Fruit fly (Drosophila melanogaster) whole organism, embryonic: ENCODE measurements around the gene Paris.

Source experiments
- ATbp ChIP-seq: fragments of 200-800 bp; sonication (Bioruptor generic); optimal IDR thresholded peaks from 2 replicates; lab custom pipeline; 2017; ENCODE audit warnings: missing biosample characterization, mild to moderate bottlenecking, missing genetic modification characterization, missing genetic modification reagents
- B-H2 ChIP-seq: fragments of 200-800 bp; sonication (Bioruptor generic); optimal IDR thresholded peaks from 2 replicates; lab custom pipeline; 2018; ENCODE audit warnings: missing biosample characterization, mild to moderate bottlenecking, missing genetic modification characterization
- CG10959 ChIP-seq: fragments of 200-800 bp; sonication (Bioruptor generic); IDR thresholded peaks from 2 replicates; pipeline ENCODE4 v1.3.6; 2022; ENCODE audit warnings: missing biosample characterization, missing genetic modification characterization
- CG11696 ChIP-seq: fragments of 200-800 bp; sonication (Bioruptor generic); IDR thresholded peaks from 2 replicates; pipeline ENCODE4 v1.3.6; 2022; ENCODE audit warnings: missing biosample characterization, missing genetic modification characterization
- CG12744 ChIP-seq: fragments of 200-800 bp; sonication (Bioruptor generic); optimal IDR thresholded peaks from 2 replicates; lab custom pipeline; 2016; ENCODE audit warnings: missing biosample characterization, missing genetic modification characterization
- CG12942 ChIP-seq: fragments of 200-800 bp; sonication (Bioruptor generic); optimal IDR thresholded peaks from 3 replicates; lab custom pipeline; 2016; ENCODE audit warnings: missing biosample characterization, missing genetic modification characterization
- CG13775 ChIP-seq: fragments of 200-800 bp; sonication (Bioruptor generic); optimal IDR thresholded peaks from 3 replicates; lab custom pipeline; 2017; ENCODE audit warnings: missing biosample characterization, mild to moderate bottlenecking, missing genetic modification characterization
- CG14014 ChIP-seq: fragments of 200-800 bp; sonication (Bioruptor generic); IDR thresholded peaks from 2 replicates; pipeline ENCODE4 v1.3.6; 2022; ENCODE audit warnings: missing biosample characterization, missing genetic modification characterization
- CG18764 ChIP-seq: fragments of 200-800 bp; sonication (Bioruptor generic); optimal IDR thresholded peaks from 3 replicates; lab custom pipeline; 2016; ENCODE audit warnings: missing biosample characterization, missing genetic modification characterization
- CG2889 ChIP-seq: fragments of 200-800 bp; sonication (Bioruptor generic); IDR thresholded peaks from 3 replicates; pipeline ENCODE4 v1.3.6; 2022; ENCODE audit warnings: missing biosample characterization, missing genetic modification characterization
- CG31365 ChIP-seq: fragments of 200-800 bp; sonication (Bioruptor generic); optimal IDR thresholded peaks from 2 replicates; lab custom pipeline; 2018; ENCODE audit warnings: missing biosample characterization, mild to moderate bottlenecking, missing genetic modification characterization
- CG3281 ChIP-seq: fragments of 200-800 bp; sonication (Bioruptor generic); optimal IDR thresholded peaks from 3 replicates; lab custom pipeline; 2017; ENCODE audit warnings: missing biosample characterization, mild to moderate bottlenecking, missing genetic modification characterization
- CG42726 ChIP-seq: fragments of 200-800 bp; sonication (Bioruptor generic); IDR thresholded peaks from 2 replicates; pipeline ENCODE4 v1.3.6; 2022; ENCODE audit warnings: missing biosample characterization, missing genetic modification characterization; ENCODE audit not compliant: partially characterized antibody
- CG6854 ChIP-seq: fragments of 200-800 bp; sonication (Bioruptor generic); optimal IDR thresholded peaks from 3 replicates; lab custom pipeline; 2017; ENCODE audit warnings: missing biosample characterization, mild to moderate bottlenecking, missing genetic modification characterization
- CG7786 ChIP-seq: fragments of 200-800 bp; sonication (Bioruptor generic); optimal IDR thresholded peaks from 2 replicates; lab custom pipeline; 2016; ENCODE audit warnings: missing biosample characterization, missing genetic modification characterization
- CG9215 ChIP-seq: fragments of 200-800 bp; sonication (Bioruptor generic); IDR thresholded peaks from 2 replicates; pipeline ENCODE4 v1.3.6; 2022; ENCODE audit warnings: missing biosample characterization, missing genetic modification characterization
- CHES-1-like ChIP-seq: fragments of 200-800 bp; sonication (Bioruptor generic); optimal IDR thresholded peaks from 2 replicates; lab custom pipeline; 2016; ENCODE audit warnings: missing biosample characterization, missing genetic modification characterization
- CkIIα-i1 ChIP-seq: fragments of 200-800 bp; sonication (Bioruptor generic); IDR thresholded peaks from 2 replicates; pipeline ENCODE4 v1.3.6; 2022; ENCODE audit warnings: missing biosample characterization, missing genetic modification characterization
- Gug ChIP-seq: fragments of 200-800 bp; sonication (Bioruptor generic); IDR thresholded peaks from 4 replicates; pipeline ENCODE4 v1.3.6; 2022; ENCODE audit warnings: missing biosample characterization, missing genetic modification characterization
- HmgD ChIP-seq: fragments of 200-800 bp; sonication (Bioruptor generic); optimal IDR thresholded peaks from 3 replicates; lab custom pipeline; 2016; ENCODE audit warnings: missing biosample characterization, missing genetic modification characterization
- HmgZ ChIP-seq: fragments of 200-800 bp; sonication (Bioruptor generic); optimal IDR thresholded peaks from 2 replicates; lab custom pipeline; 2018; ENCODE audit warnings: missing biosample characterization, mild to moderate bottlenecking, missing genetic modification characterization
- Hmx ChIP-seq: fragments of 200-800 bp; sonication (Bioruptor generic); optimal IDR thresholded peaks from 2 replicates; lab custom pipeline; 2016; ENCODE audit warnings: missing biosample characterization, missing genetic modification characterization
- Lim3 ChIP-seq: fragments of 200-800 bp; sonication (Bioruptor generic); IDR thresholded peaks from 2 replicates; pipeline ENCODE4 v1.3.6; 2022; ENCODE audit warnings: missing biosample characterization, missing genetic modification characterization
- NFAT ChIP-seq: fragments of 200-800 bp; sonication (Bioruptor generic); IDR thresholded peaks from 2 replicates; pipeline ENCODE4 v1.3.6; 2022; ENCODE audit warnings: missing biosample characterization, missing genetic modification characterization
- Nf-YA ChIP-seq: fragments of 200-800 bp; sonication (Bioruptor generic); IDR thresholded peaks from 2 replicates; pipeline ENCODE4 v1.3.6; 2022; ENCODE audit warnings: missing biosample characterization, missing genetic modification characterization
- Oaz ChIP-seq: fragments of 200-800 bp; sonication (Bioruptor generic); IDR thresholded peaks from 2 replicates; pipeline ENCODE4 v1.3.6; 2022; ENCODE audit warnings: missing biosample characterization, missing genetic modification characterization
- Sox102F ChIP-seq: fragments of 200-800 bp; sonication (Bioruptor generic); optimal IDR thresholded peaks from 2 replicates; lab custom pipeline; 2018; ENCODE audit warnings: missing biosample characterization, mild to moderate bottlenecking, missing genetic modification characterization, moderate library complexity
- Spps ChIP-seq: fragments of 200-800 bp; sonication (Bioruptor generic); optimal IDR thresholded peaks from 2 replicates; lab custom pipeline; 2018; ENCODE audit warnings: missing biosample characterization, mild to moderate bottlenecking, missing genetic modification characterization
- Sry-β ChIP-seq: fragments of 200-800 bp; sonication (Bioruptor generic); optimal IDR thresholded peaks from 2 replicates; lab custom pipeline; 2018; ENCODE audit warnings: missing biosample characterization, mild to moderate bottlenecking, missing genetic modification characterization, moderate library complexity
- YL-1 ChIP-seq: fragments of 200-800 bp; sonication (Bioruptor generic); optimal IDR thresholded peaks from 3 replicates; lab custom pipeline; 2017; ENCODE audit warnings: missing biosample characterization, mild to moderate bottlenecking, missing genetic modification characterization
- ab ChIP-seq: fragments of 200-800 bp; sonication (Bioruptor generic); optimal IDR thresholded peaks from 2 replicates; lab custom pipeline; 2016; ENCODE audit warnings: missing biosample characterization, missing genetic modification characterization
- amos ChIP-seq: fragments of 200-800 bp; sonication (Bioruptor generic); IDR thresholded peaks from 2 replicates; pipeline ENCODE4 v1.3.6; 2022; ENCODE audit warnings: missing biosample characterization, missing genetic modification characterization; ENCODE audit not compliant: partially characterized antibody
- ara ChIP-seq: fragments of 200-800 bp; sonication (Bioruptor generic); IDR thresholded peaks from 2 replicates; pipeline ENCODE4 v1.3.6; 2022; ENCODE audit warnings: missing biosample characterization, missing genetic modification characterization
- bigmax ChIP-seq: fragments of 200-800 bp; sonication (Bioruptor generic); optimal IDR thresholded peaks from 2 replicates; lab custom pipeline; 2018; ENCODE audit warnings: missing biosample characterization, mild to moderate bottlenecking, missing genetic modification characterization
- br ChIP-seq: fragments of >200 bp; optimal IDR thresholded peaks from 2 replicates; lab custom pipeline; 2017
- ci ChIP-seq: fragments of 200-800 bp; sonication (Bioruptor generic); IDR thresholded peaks from 3 replicates; pipeline ENCODE4 v1.3.6; 2022; ENCODE audit warnings: missing biosample characterization, missing genetic modification characterization
- dmrt99B ChIP-seq: fragments of 200-800 bp; sonication (Bioruptor generic); optimal IDR thresholded peaks from 2 replicates; lab custom pipeline; 2018; ENCODE audit warnings: missing biosample characterization, mild to moderate bottlenecking, missing genetic modification characterization, moderate library complexity
- fd96Cb ChIP-seq: fragments of 200-800 bp; sonication (Bioruptor generic); optimal IDR thresholded peaks from 2 replicates; lab custom pipeline; 2018; ENCODE audit warnings: missing biosample characterization, mild to moderate bottlenecking, missing genetic modification characterization, moderate library complexity
- gro ChIP-seq: fragments of 200-800 bp; sonication (Bioruptor generic); optimal IDR thresholded peaks from 2 replicates; lab custom pipeline; 2016; ENCODE audit warnings: missing biosample characterization, missing genetic modification characterization
- ham ChIP-seq: fragments of 200-800 bp; sonication (Bioruptor generic); IDR thresholded peaks from 2 replicates; pipeline ENCODE4 v1.3.6; 2022; ENCODE audit warnings: missing biosample characterization, missing genetic modification characterization
- inv ChIP-seq: fragments of 200-800 bp; sonication (Bioruptor generic); IDR thresholded peaks from 2 replicates; pipeline ENCODE4 v1.3.6; 2022; ENCODE audit warnings: missing biosample characterization, missing genetic modification characterization; ENCODE audit not compliant: partially characterized antibody
- jigr1 ChIP-seq: fragments of 200-800 bp; sonication (Bioruptor generic); IDR thresholded peaks from 3 replicates; pipeline ENCODE4 v1.3.6; 2022; ENCODE audit warnings: missing biosample characterization, missing genetic modification characterization
- odd ChIP-seq: fragments of 200-800 bp; sonication (Bioruptor generic); optimal IDR thresholded peaks from 2 replicates; lab custom pipeline; 2017; ENCODE audit warnings: missing biosample characterization, mild to moderate bottlenecking, missing genetic modification characterization
- schlank ChIP-seq: fragments of 200-800 bp; sonication (Bioruptor generic); optimal IDR thresholded peaks from 2 replicates; lab custom pipeline; 2018; ENCODE audit warnings: missing biosample characterization, mild to moderate bottlenecking, missing genetic modification characterization
- scrt ChIP-seq: fragments of 200-800 bp; sonication (Bioruptor generic); optimal IDR thresholded peaks from 2 replicates; lab custom pipeline; 2018; ENCODE audit warnings: missing biosample characterization, mild to moderate bottlenecking, missing genetic modification characterization, moderate library complexity
- sens ChIP-seq: fragments of 200-800 bp; sonication (Bioruptor generic); peaks from one replicate; lab custom pipeline; 2016; ENCODE audit warnings: missing biosample characterization, missing genetic modification characterization
- slbo ChIP-seq: fragments of 200-800 bp; sonication (Bioruptor generic); IDR thresholded peaks from 2 replicates; pipeline ENCODE4 v1.3.6; 2022; ENCODE audit warnings: missing biosample characterization, missing genetic modification characterization
- slou ChIP-seq: fragments of 200-800 bp; sonication (Bioruptor generic); optimal IDR thresholded peaks from 3 replicates; lab custom pipeline; 2016; ENCODE audit warnings: missing biosample characterization, missing genetic modification characterization
- stc ChIP-seq: fragments of 200-800 bp; sonication (Bioruptor generic); IDR thresholded peaks from 2 replicates; pipeline ENCODE4 v1.3.6; 2022; ENCODE audit warnings: missing biosample characterization, missing genetic modification characterization
- tx ChIP-seq: fragments of 200-800 bp; sonication (Bioruptor generic); optimal IDR thresholded peaks from 2 replicates; lab custom pipeline; 2016; ENCODE audit warnings: missing biosample characterization, missing genetic modification characterization
- usp ChIP-seq: fragments of >200 bp; optimal IDR thresholded peaks from 2 replicates; lab custom pipeline; 2017; ENCODE audit warnings: missing biosample characterization, missing genetic modification characterization
- vvl ChIP-seq: fragments of 200-800 bp; sonication (Bioruptor generic); IDR thresholded peaks from 2 replicates; pipeline ENCODE4 v1.3.6; 2022; ENCODE audit warnings: missing biosample characterization, missing genetic modification characterization
- wek ChIP-seq: fragments of 200-800 bp; sonication (Bioruptor generic); optimal IDR thresholded peaks from 3 replicates; lab custom pipeline; 2018; ENCODE audit warnings: missing biosample characterization, mild to moderate bottlenecking, missing genetic modification characterization, moderate library complexity

Paris gene

DNA sequence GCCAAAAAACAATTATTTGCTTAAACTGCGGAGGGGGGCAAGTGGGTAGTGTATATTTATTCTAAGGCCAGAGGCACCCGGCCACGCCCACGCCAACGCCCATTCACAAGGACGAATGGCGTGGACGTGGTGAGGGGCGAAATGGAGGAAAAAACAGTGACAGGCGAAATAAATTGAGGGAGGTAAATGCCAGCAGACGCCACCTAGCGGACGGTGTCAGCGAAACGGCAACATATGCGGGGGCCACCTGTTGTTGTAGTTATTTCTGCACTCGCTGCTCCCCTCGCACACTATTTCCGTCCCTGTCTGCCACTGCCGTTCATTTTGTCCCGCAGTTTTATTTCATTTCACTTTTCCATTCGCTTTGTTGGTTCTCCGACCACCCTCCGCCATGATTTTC, 45.4 kb upstream of the Paris start (continued):
- 0 out of 2 replicates have a peak, but pooled peaks have one; percentile 27 for TF ChIP-seq Oaz
- no peak for TF ChIP-seq ab
- TF ChIP-seq CG12942 (GFP tag; lab: Kevin White, UChicago) = no peak
- TF ChIP-seq HmgD (GFP tag; lab: Kevin White, UChicago) = no peak
- TF ChIP-seq CG7786 (GFP tag; lab: Kevin White, UChicago) = no peak
- TF ChIP-seq CG2889 = no peak
- no peak for TF ChIP-seq odd (GFP tag; lab: Kevin White, UChicago)
- no peak for TF ChIP-seq br
- TF ChIP-seq Lim3 (GFP tag; lab: Robert Waterston, UW) = 0 out of 2 replicates have a peak, but pooled peaks have one; percentile 17
- TF ChIP-seq slbo (GFP tag; lab: Robert Waterston, UW) = peak; percentile 27; the same call in 1 of the 2 replicates
- TF ChIP-seq slou (GFP tag; lab: Kevin White, UChicago) = no peak
- no peak for TF ChIP-seq amos (GFP tag; lab: Robert Waterston, UW)
- TF ChIP-seq fd96Cb (tag; lab: Kevin White, UChicago) = no peak
- TF ChIP-seq CkIIα-i1 (GFP tag; lab: Robert Waterston, UW) = no peak
- TF ChIP-seq CG9215 (GFP tag; lab: Robert Waterston, UW) = no peak
- no peak for TF ChIP-seq CG13775
- no peak for TF ChIP-seq bigmax
- TF ChIP-seq ATbp = no peak
- TF ChIP-seq CG6854 = no peak
- TF ChIP-seq CG42726 (GFP tag; lab: Robert Waterston, UW) = 0 out of 2 replicates have a peak, but pooled peaks have one; percentile 60
- TF ChIP-seq CG12744 (GFP tag; lab: Kevin White, UChicago) = no peak
- TF ChIP-seq schlank (tag; lab: Kevin White, UChicago) = no peak
- TF ChIP-seq ara (GFP tag; lab: Robert Waterston, UW) = peak; percentile 33; the same call in 1 of the 2 replicates
- TF ChIP-seq CHES-1-like (GFP tag; lab: Kevin White, UChicago) = no peak
- no peak for TF ChIP-seq Hmx (GFP tag; lab: Kevin White, UChicago)
- TF ChIP-seq CG11696 = no peak
- TF ChIP-seq dmrt99B = peak; percentile 18
- TF ChIP-seq B-H2 = no peak
- TF ChIP-seq tx (GFP tag; lab: Kevin White, UChicago) = no peak
- TF ChIP-seq scrt (GFP tag; lab: Kevin White, UChicago) = peak; percentile 48
- TF ChIP-seq CG14014 (GFP tag; lab: Robert Waterston, UW) = no peak
- TF ChIP-seq Spps = no peak
- no peak for TF ChIP-seq usp
- no peak for TF ChIP-seq gro (GFP tag; lab: Kevin White, UChicago)
- no peak for TF ChIP-seq wek (GFP tag; lab: Kevin White, UChicago)
- TF ChIP-seq vvl (GFP tag; lab: Robert Waterston, UW) = peak; percentile 27; the same call in 1 of the 2 replicates
- TF ChIP-seq Sox102F (GFP tag; lab: Kevin White, UChicago) = no peak
- TF ChIP-seq inv (GFP tag; lab: Robert Waterston, UW) = no peak
- no peak for TF ChIP-seq ham
- TF ChIP-seq YL-1 (GFP tag; lab: Kevin White, UChicago) = no peak
- TF ChIP-seq Sry-β (GFP tag; lab: Kevin White, UChicago) = no peak
- peak; percentile 53 for TF ChIP-seq stc
- TF ChIP-seq CG10959 (GFP tag; lab: Robert Waterston, UW) = peak; percentile 34; the same call in 1 of the 2 replicates
- no peak for TF ChIP-seq CG31365 (tag; lab: Kevin White, UChicago)
- TF ChIP-seq NFAT (GFP tag; lab: Robert Waterston, UW) = 0 out of 2 replicates have a peak, but pooled peaks have one; percentile 23
- no peak for TF ChIP-seq HmgZ (tag; lab: Kevin White, UChicago)
- TF ChIP-seq ci (GFP tag; lab: Robert Waterston, UW) = peak; percentile 52; the same call in 1 of the 3 replicates
- TF ChIP-seq jigr1 (GFP tag; lab: Robert Waterston, UW) = no peak
- TF ChIP-seq Nf-YA (GFP tag; lab: Robert Waterston, UW) = 0 out of 2 replicates have a peak, but pooled peaks have one; percentile 8
- peak; percentile 54 for TF ChIP-seq sens (GFP tag; lab: Kevin White, UChicago)
- no peak for TF ChIP-seq Gug (GFP tag; lab: Robert Waterston, UW)
- TF ChIP-seq CG18764 = no peak
- TF ChIP-seq CG3281 (GFP tag; lab: Kevin White, UChicago) = no peak
